Fruit fly (Drosophila melanogaster) whole organism, adult: ENCODE measurements around the gene CG31265.

ENCODE experiments used
- CG11617 ChIP-seq: fragments of 200-800 bp; sonication (Bioruptor generic); optimal IDR thresholded peaks from 2 replicates; lab custom pipeline; 2017; ENCODE audit warnings: mild to moderate bottlenecking, missing biosample characterization, missing genetic modification reagents, missing genetic modification characterization
- CG12768 ChIP-seq: fragments of 200-800 bp; sonication (Bioruptor generic); optimal IDR thresholded peaks from 2 replicates; lab custom pipeline; 2017; ENCODE audit warnings: missing biosample characterization, missing genetic modification characterization, mild to moderate bottlenecking, moderate library complexity, missing genetic modification reagents
- CG14711 ChIP-seq: fragments of 200-800 bp; sonication (Bioruptor generic); optimal IDR thresholded peaks from 2 replicates; lab custom pipeline; 2018; ENCODE audit warnings: missing biosample characterization, mild to moderate bottlenecking, missing genetic modification characterization, moderate library complexity
- CG1620 ChIP-seq: fragments of 200-800 bp; sonication (Bioruptor generic); optimal IDR thresholded peaks from 2 replicates; lab custom pipeline; 2016; ENCODE audit warnings: missing biosample characterization, missing genetic modification characterization
- CG33017 ChIP-seq: fragments of 200-800 bp; sonication (Bioruptor generic); optimal IDR thresholded peaks from 2 replicates; lab custom pipeline; 2018; ENCODE audit warnings: missing biosample characterization, mild to moderate bottlenecking, missing genetic modification characterization, moderate library complexity
- CG5204 ChIP-seq: fragments of 200-800 bp; sonication (Bioruptor generic); optimal IDR thresholded peaks from 2 replicates; lab custom pipeline; 2016; ENCODE audit warnings: missing biosample characterization, missing genetic modification characterization
- CG7045 ChIP-seq: fragments of 200-800 bp; sonication (Bioruptor generic); optimal IDR thresholded peaks from 2 replicates; lab custom pipeline; 2017; ENCODE audit warnings: missing biosample characterization, mild to moderate bottlenecking, missing genetic modification characterization
- CG7101 ChIP-seq: fragments of 200-800 bp; sonication (Bioruptor generic); optimal IDR thresholded peaks from 2 replicates; lab custom pipeline; 2018; ENCODE audit warnings: missing biosample characterization, mild to moderate bottlenecking, missing genetic modification characterization, moderate library complexity
- Clk ChIP-seq: fragments of 200-800 bp; sonication (Bioruptor generic); optimal IDR thresholded peaks from 2 replicates; lab custom pipeline; 2017; ENCODE audit warnings: missing biosample characterization, missing genetic modification characterization
- Crg-1 ChIP-seq: fragments of 200-800 bp; sonication (Bioruptor generic); optimal IDR thresholded peaks from 2 replicates; lab custom pipeline; 2016; ENCODE audit warnings: missing biosample characterization, missing genetic modification characterization
- Hr96 ChIP-seq: fragments of 200-800 bp; sonication (Bioruptor generic); optimal IDR thresholded peaks from 2 replicates; lab custom pipeline; 2016; ENCODE audit warnings: missing biosample characterization, missing genetic modification characterization
- Mnt ChIP-seq: fragments of 200-800 bp; sonication (Bioruptor generic); optimal IDR thresholded peaks from 2 replicates; lab custom pipeline; 2016; ENCODE audit warnings: missing biosample characterization, mild to moderate bottlenecking, missing genetic modification characterization
- bab1 ChIP-seq: fragments of 200-800 bp; sonication (Bioruptor generic); optimal IDR thresholded peaks from 3 replicates; lab custom pipeline; 2019; ENCODE audit warnings: missing biosample characterization, mild to moderate bottlenecking, missing genetic modification characterization, moderate library complexity
- cic ChIP-seq: fragments of 200-800 bp; sonication (Bioruptor generic); optimal IDR thresholded peaks from 2 replicates; lab custom pipeline; 2017; ENCODE audit warnings: missing biosample characterization, mild to moderate bottlenecking, missing genetic modification characterization, moderate library complexity
- cnc ChIP-seq, 2 experiments: fragments of >200 bp; optimal IDR thresholded peaks; 2 replicates each; lab custom pipeline; 2017
- kay ChIP-seq: fragments of 200-800 bp; sonication (Bioruptor generic); peaks from one replicate; lab custom pipeline; 2016; ENCODE audit warnings: missing biosample characterization, missing genetic modification characterization, borderline replicate concordance
- ovo ChIP-seq: fragments of 200-800 bp; sonication (Bioruptor generic); optimal IDR thresholded peaks from 2 replicates; lab custom pipeline; 2016; ENCODE audit warnings: missing biosample characterization, missing genetic modification characterization
- pad ChIP-seq: fragments of 200-800 bp; sonication (Bioruptor generic); optimal IDR thresholded peaks from 3 replicates; lab custom pipeline; 2017; ENCODE audit warnings: missing biosample characterization, missing genetic modification characterization, mild to moderate bottlenecking, moderate library complexity, missing genetic modification reagents
- tj ChIP-seq: fragments of 200-800 bp; sonication (Bioruptor generic); optimal IDR thresholded peaks from 3 replicates; lab custom pipeline; 2017; ENCODE audit warnings: missing biosample characterization, mild to moderate bottlenecking, missing genetic modification characterization, moderate library complexity
- toe ChIP-seq: fragments of 200-800 bp; sonication (Bioruptor generic); optimal IDR thresholded peaks from 2 replicates; lab custom pipeline; 2016; ENCODE audit warnings: missing biosample characterization, missing genetic modification characterization

Gene CG31265

DNA sequence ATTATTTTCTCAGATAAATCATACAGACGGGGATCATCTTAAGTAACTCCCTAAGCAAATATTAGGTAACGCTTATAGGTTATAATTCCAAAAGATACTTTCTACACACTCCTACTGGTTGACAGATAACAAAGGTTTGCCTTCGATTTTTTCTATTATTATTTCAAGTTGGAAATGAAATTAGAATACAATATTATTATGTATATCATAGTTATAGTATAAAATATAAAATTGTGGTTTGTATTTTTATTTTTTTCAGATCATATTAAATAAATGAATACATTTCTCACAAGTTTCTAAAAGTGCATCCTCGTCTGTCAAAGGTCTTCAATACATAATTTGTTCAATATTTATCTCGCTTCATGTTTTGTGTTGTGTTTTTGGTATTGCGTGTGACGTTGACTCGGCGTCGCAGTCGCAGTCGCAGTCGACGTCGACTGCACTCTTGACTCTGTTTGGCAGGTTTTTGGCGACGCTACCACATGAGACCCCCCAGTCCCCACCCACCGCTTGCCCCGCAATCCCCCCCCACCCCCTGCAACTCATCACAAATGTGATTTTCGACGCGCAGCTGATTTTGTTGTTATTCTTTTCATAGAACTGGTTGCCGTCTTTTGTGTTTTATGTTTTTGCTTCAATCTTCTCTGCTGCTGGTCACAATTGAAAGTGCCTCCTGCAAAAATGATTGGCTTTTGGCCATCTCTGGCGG, 5.1 kb upstream of the CG31265 start:
- TF ChIP-seq tj (GFP tag; lab: Kevin White, UChicago) (no peak), cnc (optimal IDR thresholded peaks at IDR 0.05; lab: Kevin White, UChicago) (no peak), Hr96 (GFP tag; lab: Kevin White, UChicago) (no peak), cic (GFP tag; lab: Kevin White, UChicago) (no peak), CG5204 (GFP tag; lab: Kevin White, UChicago) (no peak), CG7045 (no peak), pad (GFP tag; lab: Kevin White, UChicago) (no peak)

DNA sequence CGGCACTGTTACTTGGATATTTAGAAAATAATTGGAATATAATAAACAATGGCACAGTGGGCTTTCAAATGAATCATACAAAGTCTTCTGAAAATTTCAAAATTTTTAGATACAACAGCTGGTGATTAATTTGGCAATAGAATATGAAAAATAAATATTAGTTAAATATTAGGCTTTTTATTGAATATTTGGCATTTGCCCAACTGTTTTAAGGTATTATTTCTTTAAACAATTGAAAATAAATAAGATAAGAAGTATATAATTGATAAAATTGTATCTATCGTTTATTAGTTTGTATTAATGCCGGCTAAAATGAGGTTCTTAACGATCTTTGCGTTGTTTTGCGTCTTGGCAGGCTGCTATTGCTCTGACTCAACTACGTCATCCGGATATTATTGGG, 3.8 kb upstream of the CG31265 start, which contains the start of gene CG45079:
Gene CG45079, plus strand, starts transcription at position 301 of the 400 bp plus-strand sequence.
- TF ChIP-seq bab1 (GFP tag; lab: Kevin White, UChicago) (no peak), CG11617 (GFP tag; lab: Kevin White, UChicago) (no peak), Mnt (GFP tag; lab: Kevin White, UChicago) (no peak), CG33017 (no peak), pad (GFP tag; lab: Kevin White, UChicago) (no peak), Hr96 (GFP tag; lab: Kevin White, UChicago) (no peak)

DNA sequence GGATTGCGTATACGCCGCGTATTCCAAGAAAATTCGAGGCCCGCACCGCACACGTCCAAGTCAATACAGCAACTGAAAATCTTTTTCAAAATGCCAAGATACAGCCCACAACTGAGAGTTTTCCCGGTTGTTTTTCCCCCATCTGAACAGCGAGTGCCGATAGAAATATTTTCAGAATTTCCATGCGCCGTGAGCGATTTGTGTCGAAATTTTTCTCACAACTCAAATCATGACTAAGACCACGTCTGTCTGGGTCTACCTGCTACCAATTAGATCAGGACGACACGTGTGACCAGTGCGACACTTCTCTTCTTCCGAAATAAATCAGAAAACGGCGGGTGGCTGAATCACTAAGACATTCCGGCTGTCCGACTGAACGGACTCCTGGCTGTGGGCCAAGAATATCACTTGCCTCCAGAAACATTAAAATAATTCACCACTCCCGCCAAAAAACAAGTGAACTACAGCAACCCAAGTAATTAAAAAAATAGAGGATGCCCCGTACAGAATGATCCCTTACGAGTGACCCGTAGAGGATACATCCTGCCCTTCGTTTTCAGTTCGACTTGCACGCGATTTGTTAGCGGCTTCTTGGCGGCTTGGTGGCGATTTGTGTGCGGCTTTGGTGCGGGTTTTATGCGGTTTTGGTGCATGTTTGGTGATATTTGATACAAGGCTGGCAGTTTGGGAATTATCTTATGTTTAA, 2.5 kb upstream of the CG31265 start, which contains the start of gene cher:
Gene cher, minus strand, starts transcription at position 51 of the 706 bp plus-strand sequence.
- TF ChIP-seq CG11617 (GFP tag; lab: Kevin White, UChicago): no peak

DNA sequence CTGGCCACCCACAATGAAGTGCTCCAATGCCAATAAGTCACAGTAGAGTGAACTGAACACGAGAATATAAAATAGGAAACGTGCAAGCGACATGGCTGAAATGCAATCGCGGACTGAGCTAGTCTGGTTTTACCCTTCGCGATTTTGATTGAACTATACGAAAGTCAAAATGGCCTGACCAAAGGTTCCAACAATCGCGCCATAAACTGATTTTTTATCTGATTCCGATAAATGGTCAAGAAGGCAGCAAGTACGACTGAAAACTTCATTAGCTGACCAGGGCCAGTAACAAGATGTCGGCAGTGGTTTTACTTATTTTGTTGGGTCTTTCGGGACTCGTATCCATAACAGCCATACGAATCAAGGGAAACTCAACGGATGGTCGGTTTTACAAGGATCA, 1.2 kb upstream of the CG31265 start, which contains the start of the genes CG17477 and CG31269:
Gene CG17477, minus strand, starts transcription at position 101 of the 400 bp plus-strand sequence.
Gene CG31269, plus strand, starts transcription at position 289 of the 400 bp plus-strand sequence.
- TF ChIP-seq Crg-1 (GFP tag; lab: Kevin White, UChicago): no peak
- no peak for TF ChIP-seq CG11617 (GFP tag; lab: Kevin White, UChicago)
- TF ChIP-seq CG14711: no peak
- TF ChIP-seq Mnt (GFP tag; lab: Kevin White, UChicago): no peak
- no peak for TF ChIP-seq CG12768 (GFP tag; lab: Kevin White, UChicago)
- TF ChIP-seq Clk (GFP tag; lab: Kevin White, UChicago): no peak
- TF ChIP-seq cic (GFP tag; lab: Kevin White, UChicago): no peak

DNA sequence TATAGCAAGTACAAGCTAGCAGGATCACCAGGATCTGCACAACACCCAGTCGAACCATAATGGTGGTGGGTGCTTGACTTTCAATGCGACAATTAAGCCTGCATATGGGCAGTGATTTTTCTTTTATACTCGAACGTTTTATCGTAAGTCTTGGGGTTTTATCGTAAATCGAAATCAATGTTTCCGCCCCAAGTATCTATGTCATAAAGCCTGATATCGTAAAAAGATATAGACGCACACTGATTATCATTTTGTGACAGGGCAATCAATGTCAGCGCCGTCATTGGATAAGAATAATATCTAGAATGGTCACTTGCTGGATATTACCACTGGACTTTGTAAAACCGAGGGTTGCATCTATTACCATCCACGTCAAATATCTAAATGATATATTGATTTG, 2.3 kb downstream of the CG31265 start, which contains the start of gene CG17475:
Gene CG17475, minus strand, starts transcription at position 101 of the 400 bp plus-strand sequence.
- TF ChIP-seq CG5204 (GFP tag; lab: Kevin White, UChicago) (no peak), kay (no peak), CG14711 (no peak), pad (GFP tag; lab: Kevin White, UChicago) (no peak), tj (GFP tag; lab: Kevin White, UChicago) (no peak), Mnt (GFP tag; lab: Kevin White, UChicago) (no peak), Hr96 (GFP tag; lab: Kevin White, UChicago) (no peak), toe (no peak), cnc (optimal IDR thresholded peaks at IDR 0.05; lab: Kevin White, UChicago) (no peak), CG7045 (no peak), CG11617 (GFP tag; lab: Kevin White, UChicago) (no peak), CG7101 (no peak), cic (GFP tag; lab: Kevin White, UChicago) (no peak), bab1 (GFP tag; lab: Kevin White, UChicago) (no peak)

DNA sequence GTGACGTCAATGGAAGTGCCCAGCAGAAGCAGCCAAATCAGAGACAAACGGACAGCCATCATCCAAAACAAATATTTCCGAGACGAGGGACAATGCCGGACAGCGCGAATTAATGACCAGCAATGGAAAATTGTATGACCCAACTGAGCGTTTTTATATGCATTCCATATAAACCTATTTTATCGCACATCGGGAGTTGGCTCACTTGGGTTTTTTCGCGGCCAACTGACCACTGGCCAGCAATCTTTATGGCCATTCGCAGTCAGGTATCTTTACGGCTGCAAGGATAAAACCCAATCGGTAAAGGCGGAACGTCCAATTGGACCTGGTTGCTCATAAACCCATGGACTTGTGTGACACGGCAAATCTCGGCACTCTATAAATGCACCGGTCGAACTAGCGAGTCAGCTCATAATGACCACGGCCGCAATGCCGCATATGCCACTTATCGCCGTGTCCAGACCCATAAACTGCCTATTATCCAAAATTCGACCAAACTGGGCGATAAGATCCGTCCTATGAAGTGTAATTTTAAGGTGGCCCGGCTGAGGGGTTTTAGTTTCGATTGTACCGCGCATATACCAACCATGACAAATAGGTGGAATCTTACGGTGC, 4.2 kb downstream of the CG31265 start, which contains the start of the genes CG4053 and CG31266:
Gene CG4053, minus strand, starts transcription at position 101 of the 615 bp plus-strand sequence.
Gene CG31266, plus strand, starts transcription at position 565 of the 615 bp plus-strand sequence.
- no peak for TF ChIP-seq cic (GFP tag; lab: Kevin White, UChicago)
- no peak for TF ChIP-seq CG1620 (GFP tag; lab: Kevin White, UChicago)
- TF ChIP-seq kay: no peak
- no peak for TF ChIP-seq ovo (GFP tag; lab: Kevin White, UChicago)
- TF ChIP-seq CG14711: no peak
- no peak for TF ChIP-seq tj (GFP tag; lab: Kevin White, UChicago)
- no peak for TF ChIP-seq bab1 (GFP tag; lab: Kevin White, UChicago)

DNA sequence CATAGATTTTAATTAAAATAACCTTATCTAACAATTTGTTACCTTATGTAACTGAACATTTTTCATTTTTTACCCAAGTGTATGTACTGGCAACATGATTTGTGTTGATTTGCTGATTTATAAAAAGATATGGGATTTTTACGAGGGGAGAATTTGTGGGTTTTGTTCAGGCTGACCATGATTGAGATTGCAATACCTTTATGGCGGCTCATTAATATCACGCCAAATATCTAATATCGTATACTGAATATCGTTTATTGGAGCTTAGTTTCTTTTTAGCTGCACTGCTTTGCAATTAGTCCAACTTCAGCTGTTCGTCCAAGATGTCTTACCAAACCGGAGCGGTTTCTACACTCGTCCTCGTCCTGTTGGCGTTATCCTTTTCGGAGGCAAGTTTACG, 5.9 kb downstream of the CG31265 start, which contains the start of gene CG31267:
Gene CG31267, plus strand, starts transcription at position 301 of the 400 bp plus-strand sequence.
- TF ChIP-seq Crg-1 (GFP tag; lab: Kevin White, UChicago) (no peak), CG7101 (no peak), CG7045 (no peak), cic (GFP tag; lab: Kevin White, UChicago) (no peak), CG14711 (no peak), kay (no peak), toe (no peak), ovo (GFP tag; lab: Kevin White, UChicago) (no peak), CG5204 (GFP tag; lab: Kevin White, UChicago) (no peak), bab1 (GFP tag; lab: Kevin White, UChicago) (no peak), Clk (GFP tag; lab: Kevin White, UChicago) (no peak), pad (GFP tag; lab: Kevin White, UChicago) (no peak)
